Worm (Caenorhabditis elegans) whole organism, L3 larva: Measurements from ENCODE around the gene tnt-3.

Experiments
- R02D3.7 ChIP-seq: fragments of 150-350 bp; optimal IDR thresholded peaks from 2 replicates; lab custom pipeline; 2014; ENCODE audit warnings: missing biosample characterization, missing genetic modification characterization
- ZK546.5 ChIP-seq: sonication (generic microtip); optimal IDR thresholded peaks from 2 replicates; lab custom pipeline; 2017; ENCODE audit warnings: missing biosample characterization, missing genetic modification characterization
- ama-1 ChIP-seq: fragments of 150-350 bp; optimal IDR thresholded peaks from 2 replicates; lab custom pipeline; 2018
- ceh-16 ChIP-seq: sonication (generic microtip); optimal IDR thresholded peaks from 2 replicates; lab custom pipeline; 2017; ENCODE audit warnings: missing biosample characterization, missing genetic modification characterization
- ceh-28 ChIP-seq: fragments of 150-350 bp; optimal IDR thresholded peaks from 2 replicates; lab custom pipeline; 2014; ENCODE audit warnings: missing biosample characterization, missing genetic modification reagents, missing genetic modification characterization
- ceh-82 ChIP-seq: fragments of 150-350 bp; optimal IDR thresholded peaks from 2 replicates; lab custom pipeline; 2014; ENCODE audit warnings: missing biosample characterization, missing genetic modification characterization
- ceh-9 ChIP-seq: sonication (generic microtip); optimal IDR thresholded peaks from 2 replicates; lab custom pipeline; 2018; ENCODE audit warnings: missing biosample characterization, missing genetic modification characterization
- egl-27 ChIP-seq: sonication (generic microtip); optimal IDR thresholded peaks from 4 replicates; lab custom pipeline; 2017; ENCODE audit warnings: missing biosample characterization, missing genetic modification reagents, missing genetic modification characterization
- egl-5 ChIP-seq: fragments of 150-350 bp; optimal IDR thresholded peaks from 2 replicates; lab custom pipeline; 2017; ENCODE audit warnings: missing biosample characterization, missing genetic modification reagents, missing genetic modification characterization, inconsistent platforms
- elt-1 ChIP-seq: fragments of 150-350 bp; optimal IDR thresholded peaks from 2 replicates; lab custom pipeline; 2014; ENCODE audit warnings: missing biosample characterization, missing genetic modification characterization
- elt-2 ChIP-seq: sonication (generic microtip); optimal IDR thresholded peaks from 2 replicates; lab custom pipeline; 2016; ENCODE audit warnings: missing genetic modification reagents, mild to moderate bottlenecking, missing genetic modification characterization, missing compliant biosample characterization
- elt-3 ChIP-seq, 3 experiments: fragments of 150-350 bp in 1 of 3; sonication (generic microtip) in 2 of 3; optimal IDR thresholded peaks; 2 replicates in 2 of 3; 4 replicates in 1 of 3; lab custom pipeline; 2014 to 2017; ENCODE audit warnings: missing biosample characterization in 3 of 3, missing genetic modification characterization in 3 of 3
- eor-1 ChIP-seq, 2 experiments: fragments of 150-350 bp; optimal IDR thresholded peaks; 2 replicates each; lab custom pipeline; 2014 to 2018; ENCODE audit warnings: missing biosample characterization in 2 of 2, missing genetic modification characterization in 2 of 2
- fkh-10 ChIP-seq: sonication (generic microtip); optimal IDR thresholded peaks from 2 replicates; lab custom pipeline; 2017; ENCODE audit warnings: missing biosample characterization, missing genetic modification reagents, missing genetic modification characterization
- lin-15B ChIP-seq: fragments of 150-350 bp; optimal IDR thresholded peaks from 2 replicates; lab custom pipeline; 2014; ENCODE audit warnings: missing biosample characterization, missing genetic modification characterization
- lin-39 ChIP-seq: fragments of 150-350 bp; optimal IDR thresholded peaks from 2 replicates; lab custom pipeline; 2018; ENCODE audit warnings: missing biosample characterization, missing genetic modification reagents, missing genetic modification characterization
- lsy-12 ChIP-seq: sonication (generic microtip); optimal IDR thresholded peaks from 2 replicates; lab custom pipeline; 2016; ENCODE audit warnings: mild to moderate bottlenecking, missing genetic modification characterization, missing compliant biosample characterization
- mdl-1 ChIP-seq: fragments of 150-350 bp; optimal IDR thresholded peaks from 2 replicates; lab custom pipeline; 2014; ENCODE audit warnings: missing biosample characterization, missing genetic modification characterization
- nfya-1 ChIP-seq: sonication (generic microtip); optimal IDR thresholded peaks from 2 replicates; lab custom pipeline; 2017; ENCODE audit warnings: missing genetic modification characterization, mild to moderate bottlenecking, missing compliant biosample characterization, antibody characterized with exemption, moderate library complexity; ENCODE audit not compliant: insufficient read depth
- nhr-11 ChIP-seq: fragments of 150-350 bp; optimal IDR thresholded peaks from 2 replicates; lab custom pipeline; 2014; ENCODE audit warnings: missing biosample characterization, missing genetic modification characterization
- nhr-12 ChIP-seq: fragments of 150-350 bp; optimal IDR thresholded peaks from 2 replicates; lab custom pipeline; 2014; ENCODE audit warnings: missing biosample characterization, missing genetic modification characterization
- nhr-28 ChIP-seq: fragments of 150-350 bp; optimal IDR thresholded peaks from 2 replicates; lab custom pipeline; 2014; ENCODE audit warnings: missing biosample characterization, missing genetic modification characterization
- nhr-43 ChIP-seq: sonication (generic microtip); optimal IDR thresholded peaks from 2 replicates; lab custom pipeline; 2016; ENCODE audit warnings: mild to moderate bottlenecking, missing genetic modification characterization, missing compliant biosample characterization; ENCODE audit not compliant: poor library complexity, severe bottlenecking
- nhr-67 ChIP-seq: fragments of 150-350 bp; optimal IDR thresholded peaks from 2 replicates; lab custom pipeline; 2014; ENCODE audit warnings: missing biosample characterization, missing genetic modification characterization
- nhr-76 ChIP-seq: fragments of 150-350 bp; sonication (generic microtip); optimal IDR thresholded peaks from 5 replicates; lab custom pipeline; 2014; ENCODE audit warnings: missing biosample characterization, missing genetic modification characterization
- nhr-77 ChIP-seq: fragments of 150-350 bp; optimal IDR thresholded peaks from 2 replicates; lab custom pipeline; 2014; ENCODE audit warnings: missing biosample characterization, missing genetic modification characterization
- pha-4 ChIP-seq: fragments of 150-350 bp; optimal IDR thresholded peaks from 2 replicates; lab custom pipeline; 2014; ENCODE audit warnings: missing biosample characterization, missing genetic modification reagents, missing genetic modification characterization
- pqm-1 ChIP-seq: fragments of 150-350 bp; optimal IDR thresholded peaks from 2 replicates; lab custom pipeline; 2017; ENCODE audit warnings: missing biosample characterization, missing genetic modification characterization, inconsistent platforms
- sea-2 ChIP-seq: fragments of 150-350 bp; sonication (generic microtip); optimal IDR thresholded peaks from 4 replicates; lab custom pipeline; 2014; ENCODE audit warnings: missing biosample characterization, missing genetic modification reagents, missing genetic modification characterization
- skn-1 ChIP-seq: fragments of 150-350 bp; optimal IDR thresholded peaks from 2 replicates; lab custom pipeline; 2014; ENCODE audit warnings: missing biosample characterization, missing genetic modification characterization
- tbx-2 ChIP-seq: sonication (generic microtip); optimal IDR thresholded peaks from 2 replicates; lab custom pipeline; 2016; ENCODE audit warnings: mild to moderate bottlenecking, missing genetic modification characterization, missing compliant biosample characterization
- unc-39 ChIP-seq: sonication (generic microtip); optimal IDR thresholded peaks from 4 replicates; lab custom pipeline; 2017; ENCODE audit warnings: missing biosample characterization, missing genetic modification characterization
- ztf-4 ChIP-seq: fragments of 150-350 bp; optimal IDR thresholded peaks from 2 replicates; lab custom pipeline; 2014; ENCODE audit warnings: missing biosample characterization, missing genetic modification characterization

tnt-3 gene

DNA sequence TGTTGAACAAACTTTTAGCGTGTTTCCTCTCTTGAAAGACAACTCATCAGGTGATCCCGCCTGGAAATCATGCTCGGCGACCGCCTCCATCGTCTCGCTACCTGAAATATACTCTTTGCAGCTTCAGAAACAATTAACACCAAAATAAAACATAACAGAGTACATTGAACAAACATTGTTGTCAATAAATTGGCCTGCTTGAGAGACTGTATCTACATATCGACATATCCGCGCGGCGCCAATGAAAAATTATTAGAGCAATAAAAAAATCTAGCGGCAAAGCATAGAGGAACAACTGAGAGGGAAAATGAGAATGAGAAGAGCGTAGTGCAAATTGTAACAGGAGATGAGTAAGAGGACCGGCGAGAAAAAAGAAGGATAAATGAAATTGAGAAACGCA, 16.7 kb upstream of the tnt-3 start, which contains the start of gene sem-5:
sem-5 (minus strand) TSS at position 101 of the 400 bp plus-strand sequence.
- TF ChIP-seq tbx-2, result no peak
- TF ChIP-seq ceh-9 (tag; lab: Kevin White, UChicago), result no peak
- no peak for TF ChIP-seq nhr-43
- no peak for TF ChIP-seq unc-39
- no peak for TF ChIP-seq elt-3 (tag; optimal IDR thresholded peaks at IDR 0.05; lab: Kevin White, UChicago)
- TF ChIP-seq pqm-1 (tag; lab: Kevin White, UChicago), result no peak
- TF ChIP-seq ceh-28 (tag; lab: Kevin White, UChicago), result no peak
- TF ChIP-seq nhr-77 (tag; lab: Kevin White, UChicago), result no peak
- TF ChIP-seq ceh-82 (tag; lab: Kevin White, UChicago), result no peak
- TF ChIP-seq elt-2 (tag; lab: Kevin White, UChicago), result no peak
- no peak for TF ChIP-seq nhr-28 (tag; lab: Kevin White, UChicago)
- no peak for TF ChIP-seq nhr-76 (tag; lab: Kevin White, UChicago)
- TF ChIP-seq nfya-1 (tag; lab: Kevin White, UChicago), result no peak
- no peak for TF ChIP-seq nhr-67

DNA sequence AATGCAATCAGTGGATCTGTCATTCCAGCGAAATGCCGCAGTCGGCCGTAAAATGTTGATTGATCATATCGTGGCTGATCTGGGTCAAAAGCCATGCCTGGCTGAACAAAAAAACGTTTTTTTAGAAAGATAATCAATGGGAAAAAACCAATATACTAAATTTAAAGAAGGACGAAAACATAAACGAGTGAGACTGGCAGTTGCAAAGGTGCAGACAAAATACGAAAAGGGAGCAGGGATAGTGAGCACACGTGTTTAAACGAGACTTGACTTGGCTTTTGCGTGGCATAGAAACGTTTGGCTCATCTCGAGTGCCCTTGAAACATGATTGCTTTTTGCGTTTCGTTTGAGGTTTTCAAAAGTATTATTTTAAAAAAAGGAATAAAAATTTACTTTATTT, 13.3 kb upstream of the tnt-3 start, which contains the start of gene sfxn-2:
sfxn-2 (minus strand) TSS at position 101 of the 400 bp plus-strand sequence.
- no peak for TF ChIP-seq elt-1 (tag; lab: Kevin White, UChicago)
- no peak for TF ChIP-seq skn-1 (tag; lab: Kevin White, UChicago)
- TF ChIP-seq fkh-10 (GFP tag; lab: Kevin White, UChicago), result no peak
- TF ChIP-seq nhr-43, result no peak
- TF ChIP-seq egl-5 (tag; lab: Kevin White, UChicago), result no peak
- TF ChIP-seq nhr-11 (tag; lab: Kevin White, UChicago), result no peak
- TF ChIP-seq ceh-82 (tag; lab: Kevin White, UChicago), result no peak
- TF ChIP-seq elt-3 (tag; optimal IDR thresholded peaks at IDR 0.05; lab: Kevin White, UChicago), result no peak
- TF ChIP-seq sea-2 (GFP tag; lab: Kevin White, UChicago), result no peak
- TF ChIP-seq nhr-12 (tag; lab: Kevin White, UChicago), result no peak

DNA sequence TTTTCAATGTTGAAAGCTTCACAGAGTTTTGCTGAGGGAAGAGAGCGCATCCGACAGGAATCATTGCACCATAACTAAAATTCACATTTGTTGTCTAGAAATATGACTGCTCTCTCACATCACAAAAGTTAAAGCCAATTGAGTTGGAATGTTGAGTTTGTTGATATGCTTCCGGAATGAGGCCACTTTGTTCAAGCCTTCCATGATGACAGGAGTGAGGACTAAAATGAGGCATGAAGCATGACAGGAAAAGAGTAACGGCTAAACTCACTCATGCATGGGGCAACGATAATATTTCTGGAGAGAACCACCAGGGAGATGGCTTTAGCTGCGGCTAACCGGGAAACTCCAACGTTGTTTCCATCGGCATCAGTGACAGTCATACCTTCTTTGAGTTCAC, 11.6 kb upstream of the tnt-3 start:
- TF ChIP-seq ama-1 (lab: Kevin White, UChicago) (peak; percentile 9), lsy-12 (peak; percentile 36), eor-1 (tag; optimal IDR thresholded peaks at IDR 0.05; lab: Kevin White, UChicago) (no peak), ZK546.5 (no peak), nhr-43 (peak; percentile 31)
- TF ChIP-seq, all 47 proteins: peak for 3

DNA sequence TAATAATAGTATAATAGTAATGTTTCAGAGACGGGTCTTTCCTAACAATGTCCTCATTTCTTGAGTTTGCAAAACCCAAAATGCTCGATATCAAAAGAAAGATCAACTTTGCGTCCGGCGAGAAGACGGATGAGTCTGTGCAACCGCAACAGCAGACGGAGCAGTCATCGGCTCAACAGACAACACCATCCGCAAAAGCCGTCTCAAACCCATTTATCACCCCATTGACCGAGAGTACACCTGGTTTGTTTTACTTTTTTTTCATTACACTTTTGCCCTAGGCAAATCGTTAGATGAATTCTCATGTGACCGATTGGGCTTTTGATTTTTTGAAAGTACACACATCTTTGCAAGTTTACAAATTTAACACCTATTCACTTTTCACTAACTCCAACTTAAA, 9.4 kb upstream of the tnt-3 start, which contains the start of gene dct-1:
dct-1 (plus strand) TSS at position 27 of the 400 bp plus-strand sequence.
- TF ChIP-seq pha-4 (tag; lab: Kevin White, UChicago) (no peak), lin-39 (peak; percentile 86), elt-3 (tag; optimal IDR thresholded peaks at IDR 0.05; lab: Kevin White, UChicago) (no peak), mdl-1 (tag; lab: Kevin White, UChicago) (peak; percentile 2), nfya-1 (tag; lab: Kevin White, UChicago) (peak; percentile 13), ztf-4 (tag; lab: Kevin White, UChicago) (no peak)

DNA sequence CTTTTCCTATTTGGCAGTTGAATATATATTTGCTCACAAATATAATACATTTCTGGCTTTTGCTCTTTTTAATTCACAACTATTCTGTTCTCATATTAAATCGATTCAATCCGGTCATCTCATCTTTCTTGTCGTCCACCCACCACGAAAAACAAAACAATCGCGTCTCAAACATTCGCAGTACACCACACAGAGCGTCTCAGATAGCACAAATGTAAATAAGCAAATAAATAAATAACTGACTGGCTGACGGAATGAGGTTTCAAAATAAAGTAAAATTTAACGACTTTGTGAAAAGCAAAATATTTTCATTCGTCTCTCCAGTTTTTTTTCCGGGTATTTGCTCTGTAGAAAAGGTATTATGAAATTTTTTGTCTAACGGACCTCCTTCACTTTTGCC, 8.8 kb upstream of the tnt-3 start:
- TF ChIP-seq ztf-4 (tag; lab: Kevin White, UChicago) (no peak), pha-4 (tag; lab: Kevin White, UChicago) (peak; percentile 93)

DNA sequence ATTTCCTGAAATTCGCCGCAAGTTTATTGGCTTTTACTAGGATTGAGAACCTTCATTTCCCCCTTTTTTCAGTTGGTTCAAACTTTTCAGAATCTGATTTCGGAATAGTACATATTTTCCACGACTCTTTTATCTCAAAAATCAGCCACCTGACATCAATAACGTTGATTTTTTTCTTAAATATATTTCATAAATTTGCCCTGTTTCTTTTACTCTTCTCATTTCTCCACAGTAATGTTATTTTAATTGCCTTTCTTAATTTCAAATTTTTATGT, 8.1 kb upstream of the tnt-3 start:
- TF ChIP-seq ceh-82 (tag; lab: Kevin White, UChicago) (no peak), egl-27 (tag; lab: Kevin White, UChicago) (no peak), ceh-9 (tag; lab: Kevin White, UChicago) (no peak), nhr-12 (tag; lab: Kevin White, UChicago) (no peak), ceh-16 (tag; lab: Kevin White, UChicago) (no peak), elt-2 (tag; lab: Kevin White, UChicago) (no peak), eor-1 (tag; optimal IDR thresholded peaks at IDR 0.05; lab: Kevin White, UChicago) (no peak), lin-15B (tag; lab: Kevin White, UChicago) (no peak), nhr-76 (tag; lab: Kevin White, UChicago) (no peak), unc-39 (no peak), R02D3.7 (tag; lab: Kevin White, UChicago) (no peak), tbx-2 (no peak), nfya-1 (tag; lab: Kevin White, UChicago) (no peak), pqm-1 (tag; lab: Kevin White, UChicago) (no peak)
